Worm (Caenorhabditis elegans) whole organism, L1 larva: ENCODE measurements around the gene C24D10.5.

Experiments used
- C34B4.2 ChIP-seq: sonication (generic microtip); optimal IDR thresholded peaks from 2 replicates; lab custom pipeline; 2017; ENCODE audit warnings: mild to moderate bottlenecking, missing genetic modification characterization, missing compliant biosample characterization
- F16B12.6 ChIP-seq: fragments of 150-350 bp; optimal IDR thresholded peaks from 2 replicates; lab custom pipeline; 2014; ENCODE audit warnings: missing biosample characterization, missing genetic modification characterization
- aha-1 ChIP-seq: fragments of 150-350 bp; optimal IDR thresholded peaks from 2 replicates; lab custom pipeline; 2014; ENCODE audit warnings: missing biosample characterization, missing genetic modification characterization
- blmp-1 ChIP-seq: fragments of 150-350 bp; optimal IDR thresholded peaks from 2 replicates; lab custom pipeline; 2014; ENCODE audit warnings: missing biosample characterization, missing genetic modification characterization
- ceh-8 ChIP-seq: fragments of 200-800 bp; sonication (Bioruptor generic); optimal IDR thresholded peaks from 2 replicates; lab custom pipeline; 2018; ENCODE audit warnings: mild to moderate bottlenecking, missing genetic modification characterization, moderate library complexity, missing compliant biosample characterization
- ceh-82 ChIP-seq, 3 experiments: fragments of 150-350 bp in 1 of 3; sonication (generic microtip) in 2 of 3; optimal IDR thresholded peaks; 2 replicates each; lab custom pipeline; 2014 to 2017; ENCODE audit warnings: missing biosample characterization in 3 of 3, missing genetic modification characterization in 3 of 3
- dsc-1 ChIP-seq: sonication (generic microtip); optimal IDR thresholded peaks from 2 replicates; lab custom pipeline; 2016; ENCODE audit warnings: mild to moderate bottlenecking, missing genetic modification characterization, missing compliant biosample characterization
- egl-27 ChIP-seq, 2 experiments: fragments of 150-350 bp in 1 of 2; sonication (generic microtip); optimal IDR thresholded peaks; 3 replicates each; lab custom pipeline; 2017 to 2018; ENCODE audit warnings: missing biosample characterization in 2 of 2, missing genetic modification characterization in 2 of 2, missing genetic modification reagents in 2 of 2
- elt-3 ChIP-seq, 6 experiments: fragments of 150-350 bp in 1 of 6; sonication (generic microtip); optimal IDR thresholded peaks; 2 replicates each; lab custom pipeline; 2017 to 2018; ENCODE audit warnings: missing biosample characterization in 6 of 6, missing genetic modification characterization in 6 of 6, inconsistent platforms in 1 of 6
- fkh-10 ChIP-seq: sonication (generic microtip); optimal IDR thresholded peaks from 2 replicates; lab custom pipeline; 2017; ENCODE audit warnings: missing biosample characterization, missing genetic modification reagents, missing genetic modification characterization
- grh-1 ChIP-seq: fragments of 200-800 bp; sonication (Bioruptor generic); IDR thresholded peaks from 2 replicates; pipeline ENCODE4 v1.3.6; 2022; ENCODE audit warnings: missing genetic modification reagents, missing genetic modification characterization, missing compliant biosample characterization
- hlh-17 ChIP-seq: fragments of 200-800 bp; sonication (Bioruptor generic); optimal IDR thresholded peaks from 2 replicates; lab custom pipeline; 2018; ENCODE audit warnings: missing genetic modification characterization, mild to moderate bottlenecking, missing compliant biosample characterization, moderate library complexity, borderline replicate concordance
- hpl-2 ChIP-seq: fragments of 150-350 bp; optimal IDR thresholded peaks from 2 replicates; lab custom pipeline; 2014; ENCODE audit warnings: missing biosample characterization, missing genetic modification reagents, missing genetic modification characterization
- jun-1 ChIP-seq: fragments of 150-350 bp; optimal IDR thresholded peaks from 2 replicates; lab custom pipeline; 2014; ENCODE audit warnings: missing biosample characterization, missing genetic modification reagents, missing genetic modification characterization
- lin-13 ChIP-seq: fragments of 150-350 bp; optimal IDR thresholded peaks from 2 replicates; lab custom pipeline; 2014; ENCODE audit warnings: missing biosample characterization, missing genetic modification reagents, missing genetic modification characterization
- lin-14 ChIP-seq: fragments of 200-800 bp; sonication (Bioruptor generic); optimal IDR thresholded peaks from 2 replicates; lab custom pipeline; 2018; ENCODE audit warnings: mild to moderate bottlenecking, missing genetic modification characterization, moderate library complexity, missing compliant biosample characterization
- lin-15B ChIP-seq: fragments of 150-350 bp; sonication (generic microtip); optimal IDR thresholded peaks from 3 replicates; lab custom pipeline; 2014; ENCODE audit warnings: missing biosample characterization, missing genetic modification characterization
- lin-35 ChIP-seq, 2 experiments: fragments of 150-350 bp; optimal IDR thresholded peaks; 2 replicates each; lab custom pipeline; 2014; ENCODE audit warnings: missing biosample characterization in 2 of 2, missing genetic modification characterization in 2 of 2, missing genetic modification reagents in 2 of 2
- lsy-2 ChIP-seq, 2 experiments: fragments of 150-350 bp; optimal IDR thresholded peaks; 2 replicates each; lab custom pipeline; 2014; ENCODE audit warnings: missing biosample characterization in 2 of 2, missing genetic modification characterization in 2 of 2
- mdl-1 ChIP-seq, 2 experiments: fragments of 150-350 bp; optimal IDR thresholded peaks; 2 replicates each; lab custom pipeline; 2014 to 2017; ENCODE audit warnings: missing biosample characterization in 2 of 2, missing genetic modification characterization in 2 of 2, inconsistent platforms in 1 of 2
- mef-2 ChIP-seq: fragments of 150-350 bp; optimal IDR thresholded peaks from 2 replicates; lab custom pipeline; 2014; ENCODE audit warnings: missing biosample characterization, missing genetic modification characterization
- mep-1 ChIP-seq: fragments of 150-350 bp; optimal IDR thresholded peaks from 2 replicates; lab custom pipeline; 2014; ENCODE audit warnings: missing biosample characterization, missing genetic modification characterization
- nhr-11 ChIP-seq: fragments of 150-350 bp; optimal IDR thresholded peaks from 2 replicates; lab custom pipeline; 2014; ENCODE audit warnings: missing biosample characterization, missing genetic modification characterization
- nhr-12 ChIP-seq: sonication (generic microtip); optimal IDR thresholded peaks from 2 replicates; lab custom pipeline; 2017; ENCODE audit warnings: missing biosample characterization, missing genetic modification characterization
- nhr-47 ChIP-seq: sonication (generic microtip); optimal IDR thresholded peaks from 2 replicates; lab custom pipeline; 2016; ENCODE audit warnings: mild to moderate bottlenecking, missing genetic modification characterization, moderate library complexity, missing compliant biosample characterization
- nhr-71 ChIP-seq: sonication (generic microtip); optimal IDR thresholded peaks from 2 replicates; lab custom pipeline; 2016; ENCODE audit warnings: mild to moderate bottlenecking, missing genetic modification characterization, moderate library complexity, missing compliant biosample characterization
- nhr-84 ChIP-seq: sonication (generic microtip); optimal IDR thresholded peaks from 2 replicates; lab custom pipeline; 2017; ENCODE audit warnings: missing biosample characterization, missing genetic modification characterization
- nhr-85 ChIP-seq: sonication (generic microtip); peaks from one replicate; lab custom pipeline; 2016; ENCODE audit warnings: missing genetic modification characterization, inconsistent platforms, missing compliant biosample characterization
- pax-3 ChIP-seq: fragments of 200-800 bp; sonication (Bioruptor generic); optimal IDR thresholded peaks from 2 replicates; lab custom pipeline; 2018; ENCODE audit warnings: mild to moderate bottlenecking, missing genetic modification characterization, moderate library complexity, missing compliant biosample characterization
- pqm-1 ChIP-seq: sonication (generic microtip); optimal IDR thresholded peaks from 3 replicates; lab custom pipeline; 2017; ENCODE audit warnings: missing biosample characterization, missing genetic modification characterization
- rnt-1 ChIP-seq: sonication (generic microtip); optimal IDR thresholded peaks from 2 replicates; lab custom pipeline; 2016; ENCODE audit warnings: mild to moderate bottlenecking, missing genetic modification characterization, moderate library complexity, missing compliant biosample characterization
- snu-23 ChIP-seq: sonication (generic microtip); optimal IDR thresholded peaks from 2 replicates; lab custom pipeline; 2016; ENCODE audit warnings: missing genetic modification characterization, missing compliant biosample characterization
- sox-4 ChIP-seq: sonication (generic microtip); optimal IDR thresholded peaks from 2 replicates; lab custom pipeline; 2016; ENCODE audit warnings: missing genetic modification characterization, missing compliant biosample characterization
- sptf-1 ChIP-seq: fragments of 150-350 bp; optimal IDR thresholded peaks from 2 replicates; lab custom pipeline; 2014; ENCODE audit warnings: missing biosample characterization, missing genetic modification characterization
- swsn-7 ChIP-seq: sonication (generic microtip); optimal IDR thresholded peaks from 2 replicates; lab custom pipeline; 2016; ENCODE audit warnings: missing genetic modification characterization, missing compliant biosample characterization
- tbx-2 ChIP-seq: sonication (generic microtip); optimal IDR thresholded peaks from 2 replicates; lab custom pipeline; 2016; ENCODE audit warnings: missing genetic modification characterization, missing compliant biosample characterization
- tlp-1 ChIP-seq: fragments of 150-350 bp; optimal IDR thresholded peaks from 2 replicates; lab custom pipeline; 2014; ENCODE audit warnings: missing biosample characterization, missing genetic modification characterization
- unc-30 ChIP-seq: sonication (generic microtip); optimal IDR thresholded peaks from 2 replicates; lab custom pipeline; 2017; ENCODE audit warnings: missing biosample characterization, missing genetic modification characterization
- vab-15 ChIP-seq: sonication (generic microtip); optimal IDR thresholded peaks from 2 replicates; lab custom pipeline; 2017; ENCODE audit warnings: missing genotype, mild to moderate bottlenecking, missing genetic modification characterization, missing compliant biosample characterization
- zag-1 ChIP-seq: fragments of 150-350 bp; optimal IDR thresholded peaks from 2 replicates; lab custom pipeline; 2014; ENCODE audit warnings: missing biosample characterization, missing genetic modification characterization
- ztf-11 ChIP-seq, 2 experiments: sonication (generic microtip); optimal IDR thresholded peaks; 2 replicates each; lab custom pipeline; 2016 to 2017; ENCODE audit warnings: missing genetic modification characterization in 2 of 2, missing biosample characterization in 1 of 2, missing compliant biosample characterization in 1 of 2
- ztf-4 ChIP-seq: fragments of 150-350 bp; optimal IDR thresholded peaks from 2 replicates; lab custom pipeline; 2014; ENCODE audit warnings: missing biosample characterization, missing genetic modification characterization

Gene C24D10.5

DNA sequence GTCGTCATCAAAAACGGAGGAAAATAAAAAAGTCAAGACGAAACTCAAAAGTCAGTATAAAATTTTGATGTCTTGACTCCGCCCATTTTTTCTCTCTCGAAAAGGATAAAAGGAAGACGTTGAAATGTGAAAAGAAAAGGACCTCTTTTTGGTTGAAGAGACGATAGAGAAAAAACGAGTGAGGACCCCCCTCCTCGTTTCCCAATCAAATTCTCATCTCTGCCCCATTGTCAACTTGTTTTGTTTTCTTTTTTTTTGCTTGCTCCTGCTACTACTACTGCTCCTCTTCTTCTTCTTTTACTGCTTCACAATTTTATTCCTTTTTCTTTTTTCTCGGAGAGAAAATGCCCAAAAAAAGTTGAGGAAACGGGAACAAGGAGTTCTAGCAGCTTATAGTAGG is 12.1 kb upstream of the C24D10.5 start (continued):
- TF ChIP-seq ceh-8 (GFP tag; lab: Kevin White, UChicago) (no peak), aha-1 (tag; lab: Kevin White, UChicago) (no peak)
- TF ChIP-seq, all 84 proteins: peak for 8

ce11 chrIV:5139189-5139588 is 10.7 kb upstream of the C24D10.5 start:
- peak; percentile 26 for TF ChIP-seq nhr-71 (tag; lab: Kevin White, UChicago)
- TF ChIP-seq rnt-1: no peak
- no peak for TF ChIP-seq pax-3 (tag; lab: Kevin White, UChicago)
- peak; percentile 68 for TF ChIP-seq lin-14
- peak in 1 of 2 experiments; percentile 15 for TF ChIP-seq lsy-2 (tag; optimal IDR thresholded peaks at IDR 0.05; lab: Kevin White, UChicago)
- TF ChIP-seq fkh-10 (GFP tag; lab: Kevin White, UChicago): peak; percentile 73

- TF ChIP-seq blmp-1 (tag; lab: Kevin White, UChicago): peak; percentile 35
- TF ChIP-seq nhr-47 (tag; lab: Kevin White, UChicago): peak; percentile 24
- TF ChIP-seq elt-3 (tag; optimal IDR thresholded peaks at IDR 0.05; lab: Kevin White, UChicago): peak in 3 of 6 experiments; percentile 37 to 73 (median 53)
- TF ChIP-seq nhr-85 (tag; lab: Kevin White, UChicago): peak; percentile 86
- TF ChIP-seq lin-14: peak; percentile 60
- TF ChIP-seq snu-23 (GFP tag; lab: Kevin White, UChicago): peak; percentile 12
- no peak for TF ChIP-seq ztf-4 (tag; lab: Kevin White, UChicago)
- no peak for TF ChIP-seq jun-1 (tag; lab: Kevin White, UChicago)
Measured at ce11 chrIV:5139972-5140371, 9.9 kb upstream of the C24D10.5 start.

- TF ChIP-seq swsn-7 (tag; lab: Kevin White, UChicago) (no peak), mef-2 (no peak), hpl-2 (GFP tag; lab: Kevin White, UChicago) (no peak), dsc-1 (peak; percentile 0)
Measured at ce11 chrIV:5152391-5152790, 2.5 kb downstream of the C24D10.5 start, which contains the start of gene soc-2. TSS of gene soc-2 (minus strand) at chrIV:5152491.

ce11 chrIV:5157226-5157625 is 7.3 kb downstream of the C24D10.5 start, which contains the start of gene C24D10.49:
TSS of gene C24D10.49 (minus strand) at chrIV:5157326.
- TF ChIP-seq sox-4 (tag; lab: Kevin White, UChicago) (no peak), lin-35 (GFP tag; optimal IDR thresholded peaks at IDR 0.05; lab: Kevin White, UChicago) (no peak), swsn-7 (tag; lab: Kevin White, UChicago) (no peak), pqm-1 (no peak), ztf-11 (tag; optimal IDR thresholded peaks at IDR 0.05; lab: Kevin White, UChicago) (no peak), mdl-1 (tag; optimal IDR thresholded peaks at IDR 0.05; lab: Kevin White, UChicago) (no peak), vab-15 (no peak), nhr-12 (tag; lab: Kevin White, UChicago) (no peak)

- TF ChIP-seq hlh-17 (GFP tag; lab: Kevin White, UChicago) (no peak), fkh-10 (GFP tag; lab: Kevin White, UChicago) (no peak), lin-35 (GFP tag; optimal IDR thresholded peaks at IDR 0.05; lab: Kevin White, UChicago) (peak; percentile 62 to 69), ceh-82 (tag; optimal IDR thresholded peaks at IDR 0.05; lab: Kevin White, UChicago) (peak; percentile 27 to 60 (median 39)), nhr-84 (tag; lab: Kevin White, UChicago) (no peak), lsy-2 (tag; optimal IDR thresholded peaks at IDR 0.05; lab: Kevin White, UChicago) (peak; percentile 69 to 77), tbx-2 (tag; lab: Kevin White, UChicago) (peak; percentile 49), blmp-1 (tag; lab: Kevin White, UChicago) (no peak), grh-1 (GFP tag; lab: Robert Waterston, UW) (no peak), mdl-1 (tag; optimal IDR thresholded peaks at IDR 0.05; lab: Kevin White, UChicago) (peak in 1 of 2 experiments; percentile 29), pqm-1 (no peak), swsn-7 (tag; lab: Kevin White, UChicago) (peak; percentile 60), nhr-12 (tag; lab: Kevin White, UChicago) (no peak), egl-27 (tag; optimal IDR thresholded peaks at IDR 0.05; lab: Kevin White, UChicago) (no peak), C34B4.2 (tag; lab: Kevin White, UChicago) (no peak), pax-3 (tag; lab: Kevin White, UChicago) (no peak), nhr-11 (tag; lab: Kevin White, UChicago) (no peak), zag-1 (tag; lab: Kevin White, UChicago) (no peak), lin-15B (tag; lab: Kevin White, UChicago) (peak; percentile 72), unc-30 (tag; lab: Kevin White, UChicago) (no peak), mep-1 (tag; lab: Kevin White, UChicago) (peak; percentile 70), sptf-1 (no peak), lin-13 (peak; percentile 23), dsc-1 (peak; percentile 29), F16B12.6 (peak; percentile 32), sox-4 (tag; lab: Kevin White, UChicago) (no peak), tlp-1 (tag; lab: Kevin White, UChicago) (no peak)
Measured at ce11 chrIV:5160171-5160570, 10.3 kb downstream of the C24D10.5 start, which contains the start of the genes C24D10.6 and C24D10.4. TSS of gene C24D10.6 (minus strand) at chrIV:5160248. TSS of gene C24D10.4 (plus strand) at chrIV:5160522.
